Fruit fly (Drosophila melanogaster): ENCODE data around the gene CG1468.

The CG1468 gene

DNA sequence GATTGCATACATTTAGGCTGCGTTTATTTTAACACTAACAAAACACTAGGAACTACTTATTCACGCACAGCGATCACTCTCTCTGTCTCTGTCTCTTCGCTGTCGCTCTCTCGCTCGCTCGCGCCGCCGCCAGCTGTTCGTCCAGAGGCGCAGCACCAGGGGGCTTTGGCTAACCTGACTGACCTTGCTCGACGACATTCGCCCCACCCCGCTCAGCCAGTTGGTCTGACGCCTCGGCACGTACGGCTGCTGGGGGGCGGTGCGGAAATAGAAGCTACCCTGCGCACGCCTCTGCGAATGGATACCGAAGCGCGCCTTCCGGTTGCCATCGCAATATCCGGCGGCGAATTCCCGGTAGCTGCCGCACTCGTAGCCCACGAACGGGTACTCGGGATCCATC is 31.2 kb downstream of the CG1468 start (continued):
- no peak for TF ChIP-seq grau (tag; optimal IDR thresholded peaks at IDR 0.05)
- TF ChIP-seq knrl (GFP tag; IDR thresholded peaks at IDR 0.05; ENCODE audit: partially characterized antibody): no peak
- TF ChIP-seq Xrp1 (GFP tag; IDR thresholded peaks at IDR 0.05): no peak
- TF ChIP-seq CG9817 (tag; optimal IDR thresholded peaks at IDR 0.05): no peak
- no peak for TF ChIP-seq D19A (tag; optimal IDR thresholded peaks at IDR 0.05)
- no peak for TF ChIP-seq CG1602 (GFP tag; optimal IDR thresholded peaks at IDR 0.05)
- no peak for TF ChIP-seq sqz (GFP tag; optimal IDR thresholded peaks at IDR 0.05)
- no peak for TF ChIP-seq crc (GFP tag; optimal IDR thresholded peaks at IDR 0.05)
- no peak for TF ChIP-seq CG12769 (tag; optimal IDR thresholded peaks at IDR 0.05)
- TF ChIP-seq hkb (optimal IDR thresholded peaks at IDR 0.05): no peak
- TF ChIP-seq hkb (GFP tag; IDR thresholded peaks at IDR 0.05): peak; percentile 37; the same call in 1 of the 2 replicates
- no peak for TF ChIP-seq esg (GFP tag; conservative IDR thresholded peaks at IDR 0.05)
- no peak for TF ChIP-seq chn (GFP tag; optimal IDR thresholded peaks at IDR 0.05)
- peak; percentile 44 for TF ChIP-seq sisA (GFP tag; IDR thresholded peaks at IDR 0.05)
- TF ChIP-seq CG2202 (tag; optimal IDR thresholded peaks at IDR 0.05): no peak
- no peak for TF ChIP-seq CG14965 (GFP tag; optimal IDR thresholded peaks at IDR 0.05; ENCODE audit: borderline replicate concordance)
- no peak for TF ChIP-seq CG8478 (optimal IDR thresholded peaks at IDR 0.05)
- no peak for TF ChIP-seq CG14014 (GFP tag; IDR thresholded peaks at IDR 0.05)
- TF ChIP-seq YL-1 (GFP tag; optimal IDR thresholded peaks at IDR 0.05): no peak
- no peak for TF ChIP-seq NfI (GFP tag; optimal IDR thresholded peaks at IDR 0.05)
- no peak for TF ChIP-seq zf30C (GFP tag; optimal IDR thresholded peaks at IDR 0.05)
- no peak for TF ChIP-seq CG17186 (GFP tag; optimal IDR thresholded peaks at IDR 0.05)
- TF ChIP-seq CG18599 (GFP tag; optimal IDR thresholded peaks at IDR 0.05): no peak
- no peak for TF ChIP-seq Sin3A (optimal IDR thresholded peaks at IDR 0.05)
- no peak for TF ChIP-seq CG8290 (GFP tag; optimal IDR thresholded peaks at IDR 0.05)
- peak in 1 of 2 experiments; percentile 41 for TF ChIP-seq CG8290 (tag; optimal IDR thresholded peaks at IDR 0.05)
- TF ChIP-seq schlank (tag; optimal IDR thresholded peaks at IDR 0.05): no peak
- TF ChIP-seq Rx (GFP tag; IDR thresholded peaks at IDR 0.05): 0 out of 2 replicates have a peak, but pooled peaks have one; percentile 15
- no peak for TF ChIP-seq gsb (GFP tag; IDR thresholded peaks at IDR 0.05)
- TF ChIP-seq E2f1 (GFP tag; IDR thresholded peaks at IDR 0.05): peak; percentile 9; the same call in 1 of the 2 replicates
- no peak for TF ChIP-seq ems (GFP tag; optimal IDR thresholded peaks at IDR 0.05)
- 0 out of 3 replicates have a peak, but pooled peaks have one; percentile 12 for TF ChIP-seq CG2889 (GFP tag; IDR thresholded peaks at IDR 0.05)
- peak; percentile 39; the same call in 1 of the 2 replicates for TF ChIP-seq CG14441 (GFP tag; IDR thresholded peaks at IDR 0.05)
- no peak for TF ChIP-seq ato (GFP tag; IDR thresholded peaks at IDR 0.05; ENCODE audit: partially characterized antibody)
- peak; percentile 48; the same call in 1 of the 3 replicates for TF ChIP-seq ken (GFP tag; IDR thresholded peaks at IDR 0.05)
- TF ChIP-seq CG32772 (GFP tag; IDR thresholded peaks at IDR 0.05): 0 out of 2 replicates have a peak, but pooled peaks have one; percentile 32
- no peak for TF ChIP-seq pum (GFP tag; optimal IDR thresholded peaks at IDR 0.05)
- no peak for TF ChIP-seq Vsx1 (GFP tag; optimal IDR thresholded peaks at IDR 0.05)
- TF ChIP-seq CG11560 (tag; IDR thresholded peaks at IDR 0.05): no peak
- no peak for TF ChIP-seq Hr51 (GFP tag; optimal IDR thresholded peaks at IDR 0.05)
- no peak for TF ChIP-seq stwl (tag; optimal IDR thresholded peaks at IDR 0.05)
- TF ChIP-seq dm (GFP tag; optimal IDR thresholded peaks at IDR 0.05): no peak
- TF ChIP-seq stc (GFP tag; IDR thresholded peaks at IDR 0.05): 0 out of 2 replicates have a peak, but pooled peaks have one; percentile 22
- no peak for TF ChIP-seq CG1603 (tag; optimal IDR thresholded peaks at IDR 0.05)
- TF ChIP-seq CG12391 (tag; optimal IDR thresholded peaks at IDR 0.05): no peak
- TF ChIP-seq jing (GFP tag; optimal IDR thresholded peaks at IDR 0.05): no peak
- no peak for TF ChIP-seq CG32767 (GFP tag; IDR thresholded peaks at IDR 0.05)
- no peak for TF ChIP-seq HHEX (GFP tag; optimal IDR thresholded peaks at IDR 0.05)
- TF ChIP-seq Elba2 (GFP tag; optimal IDR thresholded peaks at IDR 0.05): no peak
- TF ChIP-seq lmd (GFP tag; IDR thresholded peaks at IDR 0.05): peak; percentile 43; the same call in 1 of the 2 replicates
- TF ChIP-seq odd (GFP tag; optimal IDR thresholded peaks at IDR 0.05): no peak
- TF ChIP-seq CG13424 (tag; optimal IDR thresholded peaks at IDR 0.05): no peak
- TF ChIP-seq CG16779 (GFP tag; IDR thresholded peaks at IDR 0.05): no peak
